Worm (Caenorhabditis elegans) whole organism, late embryonic: ENCODE data around the gene ceh-82.

Source experiments
- K02D7.2 ChIP-seq: sonication (generic microtip); optimal IDR thresholded peaks from 2 replicates; lab custom pipeline; 2017; ENCODE audit warnings: mild to moderate bottlenecking, missing genetic modification characterization, missing compliant biosample characterization
- T23F11.4 ChIP-seq: fragments of 200-800 bp; sonication (Bioruptor generic); optimal IDR thresholded peaks from 2 replicates; lab custom pipeline; 2018; ENCODE audit warnings: mild to moderate bottlenecking, missing genetic modification characterization, missing compliant biosample characterization
- Y22D7AL.16 ChIP-seq: sonication (generic microtip); optimal IDR thresholded peaks from 2 replicates; lab custom pipeline; 2016; ENCODE audit warnings: missing genetic modification characterization, missing compliant biosample characterization
- ceh-14 ChIP-seq: sonication (generic microtip); optimal IDR thresholded peaks from 2 replicates; lab custom pipeline; 2016; ENCODE audit warnings: missing genotype, missing genetic modification characterization, missing compliant biosample characterization
- ceh-19 ChIP-seq: fragments of 200-800 bp; sonication (Bioruptor generic); optimal IDR thresholded peaks from 2 replicates; lab custom pipeline; 2018; ENCODE audit warnings: mild to moderate bottlenecking, missing genetic modification characterization, missing compliant biosample characterization
- ceh-22 ChIP-seq: sonication (generic microtip); optimal IDR thresholded peaks from 2 replicates; lab custom pipeline; 2017; ENCODE audit warnings: missing biosample characterization, missing genetic modification characterization
- ceh-24 ChIP-seq: sonication (generic microtip); optimal IDR thresholded peaks from 2 replicates; lab custom pipeline; 2016; ENCODE audit warnings: mild to moderate bottlenecking, missing genetic modification characterization, missing compliant biosample characterization
- ceh-30 ChIP-seq: fragments of 150-350 bp; optimal IDR thresholded peaks from 2 replicates; lab custom pipeline; 2014; ENCODE audit warnings: missing biosample characterization, missing genetic modification characterization
- ceh-34 ChIP-seq: sonication (generic microtip); optimal IDR thresholded peaks from 2 replicates; lab custom pipeline; 2016; ENCODE audit warnings: mild to moderate bottlenecking, missing genetic modification characterization, missing compliant biosample characterization
- ceh-45 ChIP-seq: fragments of 200-800 bp; sonication (Bioruptor generic); IDR thresholded peaks from 2 replicates; pipeline ENCODE4 v1.3.6; 2022; ENCODE audit warnings: missing genetic modification reagents, missing genetic modification characterization, missing compliant biosample characterization
- ceh-48 ChIP-seq: sonication (generic microtip); optimal IDR thresholded peaks from 2 replicates; lab custom pipeline; 2016; ENCODE audit warnings: missing genetic modification characterization, inconsistent platforms, missing compliant biosample characterization
- dmd-4 ChIP-seq: sonication (generic microtip); optimal IDR thresholded peaks from 2 replicates; lab custom pipeline; 2016; ENCODE audit warnings: borderline replicate concordance, missing genetic modification characterization, missing compliant biosample characterization
- dve-1 ChIP-seq: sonication (generic microtip); optimal IDR thresholded peaks from 2 replicates; lab custom pipeline; 2017; ENCODE audit warnings: antibody characterized with exemption, mild to moderate bottlenecking, missing genetic modification characterization, missing compliant biosample characterization
- elt-2 ChIP-seq: sonication (generic microtip); optimal IDR thresholded peaks from 2 replicates; lab custom pipeline; 2016; ENCODE audit warnings: missing genetic modification reagents, missing genetic modification characterization, missing compliant biosample characterization
- fax-1 ChIP-seq: sonication (generic microtip); optimal IDR thresholded peaks from 2 replicates; lab custom pipeline; 2016; ENCODE audit warnings: missing genotype, missing genetic modification characterization, missing compliant biosample characterization
- fkh-10 ChIP-seq: fragments of 150-350 bp; optimal IDR thresholded peaks from 2 replicates; lab custom pipeline; 2014; ENCODE audit warnings: missing biosample characterization, missing genetic modification reagents, missing genetic modification characterization
- fkh-6 ChIP-seq: sonication (generic microtip); optimal IDR thresholded peaks from 2 replicates; lab custom pipeline; 2016; ENCODE audit warnings: missing genetic modification characterization, missing compliant biosample characterization
- hlh-13 ChIP-seq: fragments of 200-800 bp; sonication (Bioruptor generic); optimal IDR thresholded peaks from 2 replicates; lab custom pipeline; 2018; ENCODE audit warnings: mild to moderate bottlenecking, missing genetic modification characterization, missing compliant biosample characterization
- hlh-15 ChIP-seq: sonication (generic microtip); optimal IDR thresholded peaks from 2 replicates; lab custom pipeline; 2016; ENCODE audit warnings: missing genetic modification characterization, missing compliant biosample characterization
- hlh-30 ChIP-seq: sonication (generic microtip); optimal IDR thresholded peaks from 2 replicates; lab custom pipeline; 2017; ENCODE audit warnings: antibody characterized with exemption, missing genetic modification characterization, missing compliant biosample characterization; ENCODE audit not compliant: insufficient read depth
- lim-6 ChIP-seq: sonication (generic microtip); optimal IDR thresholded peaks from 2 replicates; lab custom pipeline; 2016; ENCODE audit warnings: missing genetic modification characterization, missing compliant biosample characterization
- lin-11 ChIP-seq: fragments of 200-800 bp; sonication (Bioruptor generic); optimal IDR thresholded peaks from 2 replicates; lab custom pipeline; 2018; ENCODE audit warnings: mild to moderate bottlenecking, missing genetic modification characterization, missing compliant biosample characterization
- mec-3 ChIP-seq: sonication (generic microtip); optimal IDR thresholded peaks from 2 replicates; lab custom pipeline; 2016; ENCODE audit warnings: borderline replicate concordance, missing genetic modification characterization, missing compliant biosample characterization
- nfya-1 ChIP-seq: sonication (generic microtip); optimal IDR thresholded peaks from 2 replicates; lab custom pipeline; 2017; ENCODE audit warnings: missing genetic modification characterization, mild to moderate bottlenecking, missing compliant biosample characterization, antibody characterized with exemption, moderate library complexity
- pax-1 ChIP-seq: fragments of 150-350 bp; optimal IDR thresholded peaks from 2 replicates; lab custom pipeline; 2014; ENCODE audit warnings: missing biosample characterization, missing genetic modification characterization
- pqm-1 ChIP-seq: sonication (generic microtip); optimal IDR thresholded peaks from 2 replicates; lab custom pipeline; 2016; ENCODE audit warnings: missing genetic modification characterization, missing compliant biosample characterization
- pros-1 ChIP-seq: fragments of 150-350 bp; optimal IDR thresholded peaks from 2 replicates; lab custom pipeline; 2014; ENCODE audit warnings: missing biosample characterization, missing genetic modification reagents, missing genetic modification characterization
- ref-2 ChIP-seq: sonication (generic microtip); optimal IDR thresholded peaks from 2 replicates; lab custom pipeline; 2016; ENCODE audit warnings: missing genetic modification characterization, missing compliant biosample characterization
- sox-2 ChIP-seq: fragments of 200-800 bp; sonication (Bioruptor generic); IDR thresholded peaks from 2 replicates; pipeline ENCODE4 v1.3.6; 2022; ENCODE audit warnings: missing genetic modification reagents, missing genetic modification characterization, missing compliant biosample characterization
- syd-9 ChIP-seq: sonication (generic microtip); optimal IDR thresholded peaks from 2 replicates; lab custom pipeline; 2016; ENCODE audit warnings: mild to moderate bottlenecking, missing genetic modification characterization, moderate library complexity, missing compliant biosample characterization
- tbx-2 ChIP-seq: sonication (generic microtip); optimal IDR thresholded peaks from 2 replicates; lab custom pipeline; 2016; ENCODE audit warnings: missing genetic modification characterization, missing compliant biosample characterization
- tbx-7 ChIP-seq: sonication (generic microtip); optimal IDR thresholded peaks from 2 replicates; lab custom pipeline; 2016; ENCODE audit warnings: missing genotype, missing genetic modification characterization, missing compliant biosample characterization
- ttx-3 ChIP-seq: sonication (generic microtip); optimal IDR thresholded peaks from 2 replicates; lab custom pipeline; 2016; ENCODE audit warnings: missing genetic modification reagents, missing genetic modification characterization, missing compliant biosample characterization
- unc-86 ChIP-seq: sonication (generic microtip); optimal IDR thresholded peaks from 2 replicates; lab custom pipeline; 2016; ENCODE audit warnings: missing genetic modification characterization, missing compliant biosample characterization
- ztf-16 ChIP-seq: sonication (generic microtip); optimal IDR thresholded peaks from 2 replicates; lab custom pipeline; 2017; ENCODE audit warnings: missing genetic modification characterization, missing compliant biosample characterization

ceh-82 gene

ce11 chrII:1735145-1735544 is 3.1 kb downstream of the ceh-82 start:
- TF ChIP-seq hlh-15: no peak
- no peak for TF ChIP-seq ceh-34 (tag; lab: Kevin White, UChicago)
- no peak for TF ChIP-seq hlh-13 (GFP tag; lab: Kevin White, UChicago)
- TF ChIP-seq ref-2 (tag; lab: Kevin White, UChicago): no peak
- TF ChIP-seq ceh-14 (tag; lab: Kevin White, UChicago): no peak
- no peak for TF ChIP-seq lin-11
- no peak for TF ChIP-seq ttx-3 (tag; lab: Kevin White, UChicago)
- TF ChIP-seq T23F11.4: no peak
- no peak for TF ChIP-seq syd-9 (tag; lab: Kevin White, UChicago)
- TF ChIP-seq dmd-4 (tag; lab: Kevin White, UChicago): no peak
- no peak for TF ChIP-seq pax-1 (tag; lab: Kevin White, UChicago)
- no peak for TF ChIP-seq ceh-30
- no peak for TF ChIP-seq ceh-24
- no peak for TF ChIP-seq ceh-45 (GFP tag; lab: Robert Waterston, UW)
- no peak for TF ChIP-seq K02D7.2
- no peak for TF ChIP-seq sox-2 (GFP tag; lab: Robert Waterston, UW)
- TF ChIP-seq, all 69 proteins: peak for 0

- TF ChIP-seq hlh-30 (tag; lab: Kevin White, UChicago) (no peak), elt-2 (tag; lab: Kevin White, UChicago) (no peak)
Measured at ce11 chrII:1736353-1736752, 4.3 kb downstream of the ceh-82 start, which contains the start of gene ceh-83. ceh-83 (minus strand) TSS chrII:1736533.

ce11 chrII:1738844-1739243 is 6.8 kb downstream of the ceh-82 start, which contains the start of the genes irld-9 and irld-33:
irld-9 (minus strand) TSS chrII:1738944.
irld-33 (plus strand) TSS chrII:1739052.
- TF ChIP-seq Y22D7AL.16 (no peak), pros-1 (tag; lab: Kevin White, UChicago) (no peak), hlh-30 (tag; lab: Kevin White, UChicago) (no peak), unc-86 (no peak), lim-6 (no peak), ceh-19 (GFP tag; lab: Kevin White, UChicago) (no peak), ceh-24 (no peak), ceh-14 (tag; lab: Kevin White, UChicago) (no peak), fkh-10 (GFP tag; lab: Kevin White, UChicago) (no peak), lin-11 (no peak), sox-2 (GFP tag; lab: Robert Waterston, UW) (no peak), hlh-15 (no peak), dmd-4 (tag; lab: Kevin White, UChicago) (no peak), ceh-34 (tag; lab: Kevin White, UChicago) (no peak), fkh-6 (tag; lab: Kevin White, UChicago) (no peak), tbx-2 (tag; lab: Kevin White, UChicago) (no peak), ref-2 (tag; lab: Kevin White, UChicago) (no peak), fax-1 (no peak), hlh-13 (GFP tag; lab: Kevin White, UChicago) (no peak), ceh-48 (no peak)

ce11 chrII:1741248-1741647 is 9.2 kb downstream of the ceh-82 start, which contains the start of gene K07G6.1:
K07G6.1 (plus strand) TSS chrII:1741548.
- TF ChIP-seq nfya-1 (tag; lab: Kevin White, UChicago) (no peak), dve-1 (tag; lab: Kevin White, UChicago) (no peak), ztf-16 (no peak), mec-3 (tag; lab: Kevin White, UChicago) (no peak), ceh-22 (tag; lab: Kevin White, UChicago) (no peak), pqm-1 (tag; lab: Kevin White, UChicago) (no peak), tbx-7 (tag; lab: Kevin White, UChicago) (no peak)
